Fruit fly (Drosophila melanogaster) whole organism, prepupa: ENCODE data around the gene knk.

Source experiments
- CG10631 ChIP-seq: fragments of 200-800 bp; sonication (Bioruptor generic); optimal IDR thresholded peaks from 2 replicates; lab custom pipeline; 2016; ENCODE audit warnings: missing biosample characterization, missing genetic modification characterization
- Hr38 ChIP-seq: sonication (Bioruptor generic); optimal IDR thresholded peaks from 2 replicates; lab custom pipeline; 2016; ENCODE audit warnings: missing biosample characterization, missing genetic modification characterization

dm6 chr3R:10133419-10134340 lies 8.2 kb upstream of the knk start:
- TF ChIP-seq Hr38 (GFP tag; lab: Kevin White, UChicago) (no peak), CG10631 (GFP tag; lab: Kevin White, UChicago) (no peak)
